Worm (Caenorhabditis elegans) whole organism, late embryonic: ENCODE measurements around the gene C01G6.3.

ENCODE experiments used
- ceh-22 ChIP-seq: sonication (generic microtip); optimal IDR thresholded peaks from 2 replicates; lab custom pipeline; 2017; ENCODE audit warnings: missing biosample characterization, missing genetic modification characterization
- unc-86 ChIP-seq: sonication (generic microtip); optimal IDR thresholded peaks from 2 replicates; lab custom pipeline; 2016; ENCODE audit warnings: missing genetic modification characterization, missing compliant biosample characterization

- TF ChIP-seq ceh-22 (tag; lab: Kevin White, UChicago) (no peak), unc-86 (tag; lab: Kevin White, UChicago) (no peak)
These were observed 26.0 kb downstream of the C01G6.3 start, which contains the start of gene C01G6.9 for ce11 chrII:9295678-9296077.
